Fruit fly (Drosophila melanogaster) whole organism, embryonic: ENCODE measurements around the gene Cp36.

Source experiments
- ATbp ChIP-seq: fragments of 200-800 bp; sonication (Bioruptor generic); optimal IDR thresholded peaks from 2 replicates; lab custom pipeline; 2017; ENCODE audit warnings: missing biosample characterization, mild to moderate bottlenecking, missing genetic modification characterization, missing genetic modification reagents
- Antp ChIP-seq: fragments of 200-800 bp; sonication (Bioruptor generic); optimal IDR thresholded peaks from 3 replicates; lab custom pipeline; 2016; ENCODE audit warnings: missing biosample characterization, missing genetic modification characterization
- Blimp-1 ChIP-seq: fragments of 200-800 bp; sonication (Bioruptor generic); optimal IDR thresholded peaks from 3 replicates; lab custom pipeline; 2018; ENCODE audit warnings: missing biosample characterization, missing genetic modification characterization, mild to moderate bottlenecking, moderate library complexity, missing genetic modification reagents
- CG10565 ChIP-seq: fragments of 200-800 bp; sonication (Bioruptor generic); optimal IDR thresholded peaks from 3 replicates; lab custom pipeline; 2016; ENCODE audit warnings: missing biosample characterization, mild to moderate bottlenecking, missing genetic modification characterization
- CG11504 ChIP-seq: fragments of 200-800 bp; sonication (Bioruptor generic); optimal IDR thresholded peaks from 3 replicates; lab custom pipeline; 2019; ENCODE audit warnings: missing biosample characterization, mild to moderate bottlenecking, missing genetic modification characterization, moderate library complexity
- CG11695 ChIP-seq: fragments of 200-800 bp; sonication (Bioruptor generic); IDR thresholded peaks from 3 replicates; pipeline ENCODE4 v1.3.6; 2022; ENCODE audit warnings: missing biosample characterization, missing genetic modification characterization
- CG11696 ChIP-seq: fragments of 200-800 bp; sonication (Bioruptor generic); IDR thresholded peaks from 2 replicates; pipeline ENCODE4 v1.3.6; 2022; ENCODE audit warnings: missing biosample characterization, missing genetic modification characterization
- CG1233 ChIP-seq: fragments of 200-800 bp; sonication (Bioruptor generic); optimal IDR thresholded peaks from 4 replicates; lab custom pipeline; 2018; ENCODE audit warnings: missing biosample characterization, mild to moderate bottlenecking, missing genetic modification characterization
- CG12942 ChIP-seq: fragments of 200-800 bp; sonication (Bioruptor generic); optimal IDR thresholded peaks from 3 replicates; lab custom pipeline; 2016; ENCODE audit warnings: missing biosample characterization, missing genetic modification characterization
- CG15696 ChIP-seq: fragments of 200-800 bp; sonication (Bioruptor generic); optimal IDR thresholded peaks from 2 replicates; lab custom pipeline; 2019; ENCODE audit warnings: missing biosample characterization, mild to moderate bottlenecking, missing genetic modification characterization, moderate library complexity
- CG1603 ChIP-seq: fragments of 200-800 bp; sonication (Bioruptor generic); optimal IDR thresholded peaks from 2 replicates; lab custom pipeline; 2019; ENCODE audit warnings: missing biosample characterization, mild to moderate bottlenecking, missing genetic modification characterization, moderate library complexity
- CG17359 ChIP-seq: fragments of 200-800 bp; sonication (Bioruptor generic); optimal IDR thresholded peaks from 3 replicates; lab custom pipeline; 2018; ENCODE audit warnings: missing biosample characterization, mild to moderate bottlenecking, missing genetic modification characterization, moderate library complexity
- CG2116 ChIP-seq: fragments of 200-800 bp; sonication (Bioruptor generic); optimal IDR thresholded peaks from 3 replicates; lab custom pipeline; 2018; ENCODE audit warnings: missing biosample characterization, mild to moderate bottlenecking, missing genetic modification characterization
- CG31365 ChIP-seq: fragments of 200-800 bp; sonication (Bioruptor generic); optimal IDR thresholded peaks from 2 replicates; lab custom pipeline; 2018; ENCODE audit warnings: missing biosample characterization, mild to moderate bottlenecking, missing genetic modification characterization
- CG33557 ChIP-seq: fragments of 200-800 bp; sonication (Bioruptor generic); optimal IDR thresholded peaks from 2 replicates; lab custom pipeline; 2019; ENCODE audit warnings: missing biosample characterization, mild to moderate bottlenecking, missing genetic modification characterization, moderate library complexity
- CG34376 ChIP-seq: fragments of 200-800 bp; sonication (Bioruptor generic); optimal IDR thresholded peaks from 2 replicates; lab custom pipeline; 2018; ENCODE audit warnings: missing biosample characterization, mild to moderate bottlenecking, missing genetic modification characterization
- CG4617 ChIP-seq: fragments of 200-800 bp; sonication (Bioruptor generic); optimal IDR thresholded peaks from 3 replicates; lab custom pipeline; 2016; ENCODE audit warnings: missing biosample characterization, missing genetic modification characterization, borderline replicate concordance
- CG8281 ChIP-seq: fragments of 200-800 bp; sonication (Bioruptor generic); optimal IDR thresholded peaks from 2 replicates; lab custom pipeline; 2018; ENCODE audit warnings: missing biosample characterization, mild to moderate bottlenecking, missing genetic modification characterization, moderate library complexity
- Doc2 ChIP-seq: fragments of 200-800 bp; sonication (Bioruptor generic); IDR thresholded peaks from 2 replicates; pipeline ENCODE4 v1.3.6; 2022; ENCODE audit warnings: missing biosample characterization, missing genetic modification characterization
- Ets65A ChIP-seq: fragments of 200-800 bp; sonication (Bioruptor generic); peaks from one replicate; lab custom pipeline; 2016; ENCODE audit warnings: missing biosample characterization, missing genetic modification characterization
- Hmr ChIP-seq: fragments of 200-800 bp; sonication (Bioruptor generic); optimal IDR thresholded peaks from 3 replicates; lab custom pipeline; 2017; ENCODE audit warnings: mild to moderate bottlenecking, missing biosample characterization, missing genetic modification reagents, missing genetic modification characterization
- Hsf ChIP-seq: fragments of 200-800 bp; sonication (Bioruptor generic); optimal IDR thresholded peaks from 3 replicates; lab custom pipeline; 2016; ENCODE audit warnings: missing biosample characterization, missing genetic modification characterization
- Med ChIP-seq: fragments of 200-800 bp; sonication (Bioruptor generic); peaks from one replicate; lab custom pipeline; 2016; ENCODE audit warnings: missing biosample characterization, missing genetic modification characterization, mild to moderate bottlenecking, inconsistent platforms, moderate library complexity
- NK7.1 ChIP-seq: fragments of 200-800 bp; sonication (Bioruptor generic); optimal IDR thresholded peaks from 3 replicates; lab custom pipeline; 2016; ENCODE audit warnings: missing biosample characterization, missing genetic modification characterization
- Oaz ChIP-seq: fragments of 200-800 bp; sonication (Bioruptor generic); IDR thresholded peaks from 2 replicates; pipeline ENCODE4 v1.3.6; 2022; ENCODE audit warnings: missing biosample characterization, missing genetic modification characterization
- bsh ChIP-seq, 2 experiments: fragments of 200-800 bp; sonication (Bioruptor generic); optimal IDR thresholded peaks; 2 replicates each; lab custom pipeline; 2017 to 2018; ENCODE audit warnings: mild to moderate bottlenecking in 2 of 2, missing biosample characterization in 2 of 2, missing genetic modification characterization in 2 of 2, moderate library complexity in 1 of 2
- en ChIP-seq: fragments of 200-800 bp; sonication (Bioruptor generic); optimal IDR thresholded peaks from 2 replicates; lab custom pipeline; 2016; ENCODE audit warnings: missing biosample characterization, missing genetic modification characterization
- ham ChIP-seq: fragments of 200-800 bp; sonication (Bioruptor generic); IDR thresholded peaks from 2 replicates; pipeline ENCODE4 v1.3.6; 2022; ENCODE audit warnings: missing biosample characterization, missing genetic modification characterization
- her ChIP-seq: fragments of 200-800 bp; sonication (Bioruptor generic); optimal IDR thresholded peaks from 2 replicates; lab custom pipeline; 2016; ENCODE audit warnings: missing biosample characterization, missing genetic modification characterization
- lab ChIP-seq: fragments of 200-800 bp; sonication (Bioruptor generic); optimal IDR thresholded peaks from 3 replicates; lab custom pipeline; 2017; ENCODE audit warnings: missing biosample characterization, missing genetic modification characterization, mild to moderate bottlenecking, moderate library complexity, missing genetic modification reagents
- lbe ChIP-seq: fragments of 200-800 bp; sonication (Bioruptor generic); optimal IDR thresholded peaks from 2 replicates; lab custom pipeline; 2016; ENCODE audit warnings: missing biosample characterization, mild to moderate bottlenecking, missing genetic modification characterization
- mam ChIP-seq: fragments of 200-800 bp; sonication (Bioruptor generic); optimal IDR thresholded peaks from 3 replicates; lab custom pipeline; 2016; ENCODE audit warnings: missing biosample characterization, missing genetic modification characterization
- nerfin-1 ChIP-seq: fragments of 200-800 bp; sonication (Bioruptor generic); optimal IDR thresholded peaks from 3 replicates; lab custom pipeline; 2019; ENCODE audit warnings: missing biosample characterization, mild to moderate bottlenecking, missing genetic modification characterization, moderate library complexity
- nom ChIP-seq: fragments of 200-800 bp; sonication (Bioruptor generic); optimal IDR thresholded peaks from 2 replicates; lab custom pipeline; 2017; ENCODE audit warnings: missing biosample characterization, missing genetic modification characterization, mild to moderate bottlenecking, moderate library complexity, missing genetic modification reagents
- sc ChIP-seq, 3 experiments: fragments of >200 bp in 2 of 3; fragments of 200-800 bp in 1 of 3; sonication (Bioruptor generic) in 1 of 3; optimal IDR thresholded peaks; 2 replicates in 2 of 3; 3 replicates in 1 of 3; lab custom pipeline; 2017; ENCODE audit warnings: mild to moderate bottlenecking in 1 of 3, missing biosample characterization in 1 of 3, missing genetic modification characterization in 1 of 3, missing genetic modification reagents in 1 of 3
- sens ChIP-seq: fragments of 200-800 bp; sonication (Bioruptor generic); peaks from one replicate; lab custom pipeline; 2016; ENCODE audit warnings: missing biosample characterization, missing genetic modification characterization
- sisA ChIP-seq: fragments of 200-800 bp; sonication (Bioruptor generic); IDR thresholded peaks from 2 replicates; pipeline ENCODE4 v1.3.6; 2022; ENCODE audit warnings: missing biosample characterization, missing genetic modification characterization
- unpg ChIP-seq: fragments of 200-800 bp; sonication (Bioruptor generic); optimal IDR thresholded peaks from 3 replicates; lab custom pipeline; 2018; ENCODE audit warnings: missing biosample characterization, mild to moderate bottlenecking, missing genetic modification characterization, moderate library complexity

The Cp36 gene

dm6 chrX:8455019-8455555, 24.0 kb upstream of the Cp36 start, which contains the start of gene org-1 (continued):
- TF ChIP-seq CG33557 = peak; percentile 97
- TF ChIP-seq unpg (GFP tag; lab: Kevin White, UChicago) = peak; percentile 97
- TF ChIP-seq CG2116 (GFP tag; lab: Kevin White, UChicago) = peak; percentile 52
- no peak for TF ChIP-seq sc (optimal IDR thresholded peaks at IDR 0.05; lab: Kevin White, UChicago)
- TF ChIP-seq sc (GFP tag; optimal IDR thresholded peaks at IDR 0.05; lab: Kevin White, UChicago) = peak; percentile 93
- peak; percentile 98 for TF ChIP-seq sisA (GFP tag; lab: Robert Waterston, UW)
- TF ChIP-seq lbe (GFP tag; lab: Kevin White, UChicago) = peak; percentile 58
- peak; percentile 98 for TF ChIP-seq Ets65A
- TF ChIP-seq nerfin-1 (tag; lab: Kevin White, UChicago) = peak; percentile 93

- TF ChIP-seq CG15696 (tag; lab: Kevin White, UChicago) (no peak), CG12942 (GFP tag; lab: Kevin White, UChicago) (no peak), Doc2 (GFP tag; lab: Robert Waterston, UW) (no peak), CG8281 (tag; lab: Kevin White, UChicago) (no peak), Hmr (GFP tag; lab: Kevin White, UChicago) (no peak), CG1233 (GFP tag; lab: Kevin White, UChicago) (no peak), CG34376 (GFP tag; lab: Kevin White, UChicago) (no peak), NK7.1 (GFP tag; lab: Kevin White, UChicago) (no peak), mam (GFP tag; lab: Kevin White, UChicago) (no peak), CG10565 (no peak), en (GFP tag; lab: Kevin White, UChicago) (no peak), Oaz (GFP tag; lab: Robert Waterston, UW) (no peak), nom (GFP tag; lab: Kevin White, UChicago) (no peak), her (no peak), ham (GFP tag; lab: Robert Waterston, UW) (no peak)
Measured at dm6 chrX:8457532-8457931, 21.6 kb upstream of the Cp36 start, which contains the start of gene CG32713. CG32713 (minus strand) TSS chrX:8457632.

- TF ChIP-seq sens (GFP tag; lab: Kevin White, UChicago) (peak; percentile 71), CG11696 (peak; percentile 54; the same call in 1 of the 2 replicates), CG4617 (no peak), nom (GFP tag; lab: Kevin White, UChicago) (peak; percentile 54), Hsf (GFP tag; lab: Kevin White, UChicago) (no peak), CG11695 (0 out of 3 replicates have a peak, but pooled peaks have one; percentile 29), ATbp (peak; percentile 8), bsh (GFP tag; optimal IDR thresholded peaks at IDR 0.05; lab: Kevin White, UChicago) (peak in 1 of 2 experiments; percentile 19), CG17359 (tag; lab: Kevin White, UChicago) (peak; percentile 19), Antp (GFP tag; lab: Kevin White, UChicago) (no peak), CG31365 (tag; lab: Kevin White, UChicago) (no peak), Med (GFP tag; lab: Kevin White, UChicago) (peak; percentile 0), Blimp-1 (GFP tag; lab: Kevin White, UChicago) (peak; percentile 5), CG11504 (peak; percentile 9), lab (GFP tag; lab: Kevin White, UChicago) (peak; percentile 7), CG1233 (GFP tag; lab: Kevin White, UChicago) (peak; percentile 2), CG1603 (tag; lab: Kevin White, UChicago) (peak; percentile 20)
- TF ChIP-seq, all 482 proteins: peak for 13
Measured at dm6 chrX:8459452-8460040, 19.6 kb upstream of the Cp36 start.
